Worm (Caenorhabditis elegans) whole organism, L3 larva: ENCODE results near the gene W01A11.7.

Experiments used
- ama-1 ChIP-seq: fragments of 150-350 bp; optimal IDR thresholded peaks from 2 replicates; lab custom pipeline; 2018
- ceh-82 ChIP-seq: fragments of 150-350 bp; optimal IDR thresholded peaks from 2 replicates; lab custom pipeline; 2014; ENCODE audit warnings: missing biosample characterization, missing genetic modification characterization
- elt-1 ChIP-seq: fragments of 150-350 bp; optimal IDR thresholded peaks from 2 replicates; lab custom pipeline; 2014; ENCODE audit warnings: missing biosample characterization, missing genetic modification characterization
- elt-3 ChIP-seq, 3 experiments: fragments of 150-350 bp in 1 of 3; sonication (generic microtip) in 2 of 3; optimal IDR thresholded peaks; 2 replicates in 2 of 3; 4 replicates in 1 of 3; lab custom pipeline; 2014 to 2017; ENCODE audit warnings: missing biosample characterization in 3 of 3, missing genetic modification characterization in 3 of 3
- fos-1 ChIP-seq: fragments of 150-350 bp; optimal IDR thresholded peaks from 2 replicates; lab custom pipeline; 2014; ENCODE audit warnings: missing biosample characterization, missing genetic modification characterization
- hmg-11 ChIP-seq: sonication (generic microtip); optimal IDR thresholded peaks from 2 replicates; lab custom pipeline; 2016; ENCODE audit warnings: missing genetic modification characterization, missing compliant biosample characterization
- jun-1 ChIP-seq: fragments of 150-350 bp; optimal IDR thresholded peaks from 2 replicates; lab custom pipeline; 2014; ENCODE audit warnings: missing biosample characterization, missing genetic modification reagents, missing genetic modification characterization
- mdl-1 ChIP-seq: fragments of 150-350 bp; optimal IDR thresholded peaks from 2 replicates; lab custom pipeline; 2014; ENCODE audit warnings: missing biosample characterization, missing genetic modification characterization
- nhr-11 ChIP-seq: fragments of 150-350 bp; optimal IDR thresholded peaks from 2 replicates; lab custom pipeline; 2014; ENCODE audit warnings: missing biosample characterization, missing genetic modification characterization
- nhr-76 ChIP-seq: fragments of 150-350 bp; sonication (generic microtip); optimal IDR thresholded peaks from 5 replicates; lab custom pipeline; 2014; ENCODE audit warnings: missing biosample characterization, missing genetic modification characterization
- pqm-1 ChIP-seq: fragments of 150-350 bp; optimal IDR thresholded peaks from 2 replicates; lab custom pipeline; 2017; ENCODE audit warnings: missing biosample characterization, missing genetic modification characterization, inconsistent platforms
- tbx-2 ChIP-seq: sonication (generic microtip); optimal IDR thresholded peaks from 2 replicates; lab custom pipeline; 2016; ENCODE audit warnings: mild to moderate bottlenecking, missing genetic modification characterization, missing compliant biosample characterization
- unc-39 ChIP-seq: sonication (generic microtip); optimal IDR thresholded peaks from 4 replicates; lab custom pipeline; 2017; ENCODE audit warnings: missing biosample characterization, missing genetic modification characterization
- zag-1 ChIP-seq: fragments of 150-350 bp; optimal IDR thresholded peaks from 2 replicates; lab custom pipeline; 2014; ENCODE audit warnings: missing biosample characterization, missing genetic modification characterization

DNA sequence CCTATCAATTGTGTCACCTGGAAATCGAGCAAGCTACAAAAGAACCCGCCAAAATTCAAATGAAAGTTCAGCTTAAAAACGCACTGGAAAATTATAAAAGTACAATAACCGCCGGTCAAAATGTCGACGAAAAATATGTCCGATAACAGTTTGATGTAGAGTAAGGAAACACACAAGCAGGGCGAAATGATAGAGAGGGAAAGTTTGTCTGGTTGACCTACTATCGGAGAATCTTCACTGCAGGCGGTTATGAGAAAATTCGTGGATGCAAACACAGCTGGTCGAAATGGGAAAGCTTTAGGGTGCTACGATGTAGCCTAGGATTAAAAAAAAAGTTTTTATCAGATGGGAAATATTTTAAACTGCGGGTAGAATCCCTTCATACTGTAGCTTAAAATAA, 9.8 kb downstream of the W01A11.7 start:
- no peak for TF ChIP-seq fos-1 (tag; lab: Kevin White, UChicago)
- no peak for TF ChIP-seq unc-39 (tag; lab: Kevin White, UChicago)
- no peak for TF ChIP-seq jun-1
- no peak for TF ChIP-seq elt-1 (tag; lab: Kevin White, UChicago)
- TF ChIP-seq nhr-76, result no peak
- no peak for TF ChIP-seq zag-1 (tag; lab: Kevin White, UChicago)
- TF ChIP-seq mdl-1 (tag; lab: Kevin White, UChicago), result no peak
- no peak for TF ChIP-seq hmg-11 (tag; lab: Kevin White, UChicago)
- TF ChIP-seq nhr-11, result no peak
- no peak for TF ChIP-seq elt-3 (tag; optimal IDR thresholded peaks at IDR 0.05; lab: Kevin White, UChicago)
- no peak for TF ChIP-seq pqm-1 (tag; lab: Kevin White, UChicago)
- no peak for TF ChIP-seq ceh-82 (tag; lab: Kevin White, UChicago)
- TF ChIP-seq ama-1, result no peak
- no peak for TF ChIP-seq tbx-2
